Worm (Caenorhabditis elegans) whole organism, early embryonic: Measurements from ENCODE around the gene his-59.

Source experiments
- B0310.2 ChIP-seq: sonication (generic microtip); optimal IDR thresholded peaks from 2 replicates; lab custom pipeline; 2016; ENCODE audit warnings: mild to moderate bottlenecking, missing genetic modification characterization, missing compliant biosample characterization
- aly-1 ChIP-seq: sonication (generic microtip); optimal IDR thresholded peaks from 2 replicates; lab custom pipeline; 2016; ENCODE audit warnings: missing genetic modification characterization, missing compliant biosample characterization
- ama-1 ChIP-seq: fragments of 150-350 bp; optimal IDR thresholded peaks from 2 replicates; lab custom pipeline; 2014
- ceh-13 ChIP-seq: fragments of 200-800 bp; sonication (Bioruptor generic); optimal IDR thresholded peaks from 2 replicates; lab custom pipeline; 2018; ENCODE audit warnings: mild to moderate bottlenecking, missing genetic modification characterization, missing compliant biosample characterization
- ets-7 ChIP-seq: sonication (generic microtip); optimal IDR thresholded peaks from 2 replicates; lab custom pipeline; 2016; ENCODE audit warnings: missing genotype, missing genetic modification characterization, missing compliant biosample characterization
- flt-1 ChIP-seq: fragments of 200-800 bp; sonication (Bioruptor generic); IDR thresholded peaks from 2 replicates; pipeline ENCODE4 v1.3.6; 2022; ENCODE audit warnings: missing genetic modification characterization, missing compliant biosample characterization
- hmg-4 ChIP-seq: fragments of 200-800 bp; sonication (Bioruptor generic); optimal IDR thresholded peaks from 2 replicates; lab custom pipeline; 2018; ENCODE audit warnings: mild to moderate bottlenecking, missing genetic modification characterization, missing compliant biosample characterization
- sea-1 ChIP-seq: fragments of 200-800 bp; sonication (Bioruptor generic); conservative IDR thresholded peaks from 2 replicates; pipeline ENCODE4 v1.3.6; 2022; ENCODE audit warnings: missing genetic modification characterization, missing compliant biosample characterization
- tbx-37 ChIP-seq: fragments of 200-800 bp; sonication (Bioruptor generic); conservative IDR thresholded peaks from 2 replicates; pipeline ENCODE4 v1.3.6; 2022; ENCODE audit warnings: missing genetic modification reagents, missing genetic modification characterization, missing compliant biosample characterization
- tra-4 ChIP-seq: sonication (generic microtip); optimal IDR thresholded peaks from 2 replicates; lab custom pipeline; 2017; ENCODE audit warnings: missing genetic modification characterization, missing compliant biosample characterization

ce11 chrIV:7445995-7446394 lies 42.1 kb upstream of the his-59 start, which contains the start of gene B0496.1:
- TF ChIP-seq flt-1 (GFP tag; lab: Robert Waterston, UW) (no peak), ceh-13 (GFP tag; lab: Kevin White, UChicago) (no peak), ama-1 (lab: Kevin White, UChicago) (no peak), tra-4 (no peak), hmg-4 (GFP tag; lab: Kevin White, UChicago) (no peak), B0310.2 (tag; lab: Kevin White, UChicago) (no peak), sea-1 (no peak), aly-1 (tag; lab: Kevin White, UChicago) (no peak), tbx-37 (GFP tag; lab: Robert Waterston, UW) (no peak), ets-7 (tag; lab: Kevin White, UChicago) (no peak)
